Worm (Caenorhabditis elegans) whole organism, L2 larva: ENCODE measurements around the gene cgr-1.

Experiments
- egl-27 ChIP-seq: sonication (generic microtip); optimal IDR thresholded peaks from 3 replicates; lab custom pipeline; 2017; ENCODE audit warnings: missing biosample characterization, missing genetic modification reagents, missing genetic modification characterization
- mdl-1 ChIP-seq, 2 experiments: fragments of 150-350 bp in 1 of 2; sonication (generic microtip) in 1 of 2; optimal IDR thresholded peaks; 2 replicates each; lab custom pipeline; 2017; ENCODE audit warnings: missing biosample characterization in 2 of 2, missing genetic modification characterization in 2 of 2
- skn-1 ChIP-seq: sonication (generic microtip); optimal IDR thresholded peaks from 2 replicates; lab custom pipeline; 2017; ENCODE audit warnings: missing biosample characterization, missing genetic modification characterization

ce11 chrX:3553687-3554086 is 46.6 kb downstream of the cgr-1 start:
- TF ChIP-seq mdl-1 (tag; optimal IDR thresholded peaks at IDR 0.05; lab: Kevin White, UChicago) (no peak), skn-1 (no peak), egl-27 (no peak)
